Fruit fly (Drosophila melanogaster) whole organism, embryonic: Measurements from ENCODE around the gene dpr7.

Source experiments
- Atf-2 ChIP-seq: fragments of 200-800 bp; sonication (Bioruptor generic); optimal IDR thresholded peaks from 2 replicates; lab custom pipeline; 2016; ENCODE audit warnings: missing biosample characterization, missing genetic modification characterization
- B-H2 ChIP-seq: fragments of 200-800 bp; sonication (Bioruptor generic); optimal IDR thresholded peaks from 2 replicates; lab custom pipeline; 2018; ENCODE audit warnings: missing biosample characterization, mild to moderate bottlenecking, missing genetic modification characterization
- CG10543 ChIP-seq: fragments of 200-800 bp; sonication (Bioruptor generic); optimal IDR thresholded peaks from 3 replicates; lab custom pipeline; 2017; ENCODE audit warnings: missing biosample characterization, mild to moderate bottlenecking, missing genetic modification characterization, moderate library complexity
- CG11695 ChIP-seq: fragments of 200-800 bp; sonication (Bioruptor generic); IDR thresholded peaks from 3 replicates; pipeline ENCODE4 v1.3.6; 2022; ENCODE audit warnings: missing biosample characterization, missing genetic modification characterization
- CG11723 ChIP-seq: fragments of 200-800 bp; sonication (Bioruptor generic); optimal IDR thresholded peaks from 2 replicates; lab custom pipeline; 2017; ENCODE audit warnings: missing biosample characterization, mild to moderate bottlenecking, missing genetic modification characterization
- CG13894 ChIP-seq: fragments of 200-800 bp; sonication (Bioruptor generic); optimal IDR thresholded peaks from 3 replicates; lab custom pipeline; 2018; ENCODE audit warnings: missing biosample characterization, mild to moderate bottlenecking, missing genetic modification characterization, moderate library complexity
- CG14441 ChIP-seq: fragments of 200-800 bp; sonication (Bioruptor generic); IDR thresholded peaks from 2 replicates; pipeline ENCODE4 v1.3.6; 2022; ENCODE audit warnings: missing biosample characterization, missing genetic modification characterization
- CG15011 ChIP-seq: fragments of 200-800 bp; sonication (Bioruptor generic); optimal IDR thresholded peaks from 3 replicates; lab custom pipeline; 2018; ENCODE audit warnings: missing biosample characterization, mild to moderate bottlenecking, missing genetic modification characterization
- CG1602 ChIP-seq: fragments of 200-800 bp; sonication (Bioruptor generic); optimal IDR thresholded peaks from 3 replicates; lab custom pipeline; 2016; ENCODE audit warnings: missing biosample characterization, missing genetic modification characterization
- CG17186 ChIP-seq: fragments of 200-800 bp; sonication (Bioruptor generic); optimal IDR thresholded peaks from 3 replicates; lab custom pipeline; 2017; ENCODE audit warnings: missing biosample characterization, missing genetic modification reagents, missing genetic modification characterization
- CG18262 ChIP-seq: fragments of 200-800 bp; optimal IDR thresholded peaks from 3 replicates; lab custom pipeline; 2019; ENCODE audit warnings: missing biosample characterization, mild to moderate bottlenecking, missing genetic modification characterization, moderate library complexity
- CG2116 ChIP-seq: fragments of 200-800 bp; sonication (Bioruptor generic); optimal IDR thresholded peaks from 3 replicates; lab custom pipeline; 2018; ENCODE audit warnings: missing biosample characterization, mild to moderate bottlenecking, missing genetic modification characterization
- CG2199 ChIP-seq: fragments of 200-800 bp; sonication (Bioruptor generic); IDR thresholded peaks from 3 replicates; pipeline ENCODE4 v1.3.6; 2022; ENCODE audit warnings: missing biosample characterization, missing genetic modification characterization
- CG2875 ChIP-seq: fragments of 200-800 bp; sonication (Bioruptor generic); optimal IDR thresholded peaks from 2 replicates; lab custom pipeline; 2017; ENCODE audit warnings: missing biosample characterization, mild to moderate bottlenecking, missing genetic modification characterization, missing genetic modification reagents
- CG30020 ChIP-seq: fragments of 200-800 bp; optimal IDR thresholded peaks from 2 replicates; lab custom pipeline; 2019; ENCODE audit warnings: missing biosample characterization, mild to moderate bottlenecking, missing genetic modification characterization, moderate library complexity
- CG33557 ChIP-seq: fragments of 200-800 bp; sonication (Bioruptor generic); optimal IDR thresholded peaks from 2 replicates; lab custom pipeline; 2019; ENCODE audit warnings: missing biosample characterization, mild to moderate bottlenecking, missing genetic modification characterization, moderate library complexity
- CG3407 ChIP-seq: fragments of 200-800 bp; sonication (Bioruptor generic); optimal IDR thresholded peaks from 2 replicates; lab custom pipeline; 2018; ENCODE audit warnings: missing biosample characterization, mild to moderate bottlenecking, missing genetic modification characterization
- CG34376 ChIP-seq: fragments of 200-800 bp; sonication (Bioruptor generic); optimal IDR thresholded peaks from 2 replicates; lab custom pipeline; 2018; ENCODE audit warnings: missing biosample characterization, mild to moderate bottlenecking, missing genetic modification characterization
- CG3838 ChIP-seq: fragments of 200-800 bp; sonication (Bioruptor generic); optimal IDR thresholded peaks from 3 replicates; lab custom pipeline; 2016; ENCODE audit warnings: missing biosample characterization, missing genetic modification characterization
- CG4328 ChIP-seq: fragments of 200-800 bp; sonication (Bioruptor generic); optimal IDR thresholded peaks from 3 replicates; lab custom pipeline; 2017; ENCODE audit warnings: missing biosample characterization, missing genetic modification reagents, missing genetic modification characterization
- CG4424 ChIP-seq: fragments of 200-800 bp; sonication (Bioruptor generic); optimal IDR thresholded peaks from 3 replicates; lab custom pipeline; 2016; ENCODE audit warnings: missing biosample characterization, missing genetic modification characterization
- CG6654 ChIP-seq: fragments of 200-800 bp; sonication (Bioruptor generic); optimal IDR thresholded peaks from 2 replicates; lab custom pipeline; 2017; ENCODE audit warnings: missing biosample characterization, mild to moderate bottlenecking, missing genetic modification characterization
- CG6813 ChIP-seq: fragments of 200-800 bp; sonication (Bioruptor generic); optimal IDR thresholded peaks from 2 replicates; lab custom pipeline; 2017; ENCODE audit warnings: missing biosample characterization, missing genetic modification characterization, mild to moderate bottlenecking, moderate library complexity, missing genetic modification reagents
- CG7745 ChIP-seq: fragments of 200-800 bp; sonication (Bioruptor generic); optimal IDR thresholded peaks from 2 replicates; lab custom pipeline; 2018; ENCODE audit warnings: missing biosample characterization, mild to moderate bottlenecking, missing genetic modification characterization, moderate library complexity
- CG8359 ChIP-seq: fragments of 200-800 bp; sonication (Bioruptor generic); optimal IDR thresholded peaks from 2 replicates; lab custom pipeline; 2017; ENCODE audit warnings: missing biosample characterization, mild to moderate bottlenecking, missing genetic modification characterization, borderline replicate concordance
- CG8388 ChIP-seq: fragments of 200-800 bp; sonication (Bioruptor generic); optimal IDR thresholded peaks from 2 replicates; lab custom pipeline; 2019; ENCODE audit warnings: missing biosample characterization, mild to moderate bottlenecking, missing genetic modification characterization, moderate library complexity
- CHES-1-like ChIP-seq: fragments of 200-800 bp; sonication (Bioruptor generic); optimal IDR thresholded peaks from 2 replicates; lab custom pipeline; 2016; ENCODE audit warnings: missing biosample characterization, missing genetic modification characterization
- CrebB ChIP-seq: fragments of 200-800 bp; sonication (Bioruptor generic); optimal IDR thresholded peaks from 3 replicates; lab custom pipeline; 2018; ENCODE audit warnings: missing biosample characterization, mild to moderate bottlenecking, missing genetic modification characterization
- Dp ChIP-seq: fragments of 200-800 bp; sonication (Bioruptor generic); optimal IDR thresholded peaks from 2 replicates; lab custom pipeline; 2018; ENCODE audit warnings: missing biosample characterization, mild to moderate bottlenecking, missing genetic modification characterization, moderate library complexity
- Fer1 ChIP-seq: fragments of 200-800 bp; sonication (Bioruptor generic); optimal IDR thresholded peaks from 2 replicates; lab custom pipeline; 2017; ENCODE audit warnings: missing biosample characterization, mild to moderate bottlenecking, missing genetic modification characterization
- MESR4 ChIP-seq: fragments of 200-800 bp; sonication (Bioruptor generic); optimal IDR thresholded peaks from 2 replicates; lab custom pipeline; 2018; ENCODE audit warnings: missing biosample characterization, mild to moderate bottlenecking, missing genetic modification characterization, moderate library complexity
- Max ChIP-seq: fragments of 200-800 bp; sonication (Bioruptor generic); optimal IDR thresholded peaks from 2 replicates; lab custom pipeline; 2016; ENCODE audit warnings: missing biosample characterization, mild to moderate bottlenecking, missing genetic modification characterization
- Med ChIP-seq: fragments of 200-800 bp; sonication (Bioruptor generic); peaks from one replicate; lab custom pipeline; 2016; ENCODE audit warnings: missing biosample characterization, missing genetic modification characterization, mild to moderate bottlenecking, inconsistent platforms, moderate library complexity
- Side ChIP-seq: fragments of 200-800 bp; sonication (Bioruptor generic); optimal IDR thresholded peaks from 2 replicates; lab custom pipeline; 2016; ENCODE audit warnings: missing biosample characterization, missing genetic modification characterization
- Tbp ChIP-seq: fragments of >200 bp; optimal IDR thresholded peaks from 2 replicates; lab custom pipeline; 2018; ENCODE audit warnings: missing biosample characterization, missing genetic modification characterization
- cg ChIP-seq: fragments of 200-800 bp; sonication (Bioruptor generic); optimal IDR thresholded peaks from 3 replicates; lab custom pipeline; 2019; ENCODE audit warnings: missing biosample characterization, mild to moderate bottlenecking, missing genetic modification characterization, moderate library complexity
- eve ChIP-seq, 2 experiments: fragments of >200 bp; optimal IDR thresholded peaks; 2 replicates each; lab custom pipeline; 2017; ENCODE audit warnings: missing biosample characterization in 2 of 2, missing genetic modification characterization in 2 of 2
- fd102C ChIP-seq: fragments of 200-800 bp; sonication (Bioruptor generic); optimal IDR thresholded peaks from 2 replicates; lab custom pipeline; 2018; ENCODE audit warnings: missing biosample characterization, mild to moderate bottlenecking, missing genetic modification characterization, moderate library complexity
- gem ChIP-seq: fragments of 200-800 bp; sonication (Bioruptor generic); optimal IDR thresholded peaks from 2 replicates; lab custom pipeline; 2019; ENCODE audit warnings: missing biosample characterization, mild to moderate bottlenecking, missing genetic modification characterization, moderate library complexity
- gt ChIP-seq: fragments of 200-800 bp; sonication (Bioruptor generic); IDR thresholded peaks from 2 replicates; pipeline ENCODE4 v1.3.6; 2022; ENCODE audit warnings: missing biosample characterization, missing genetic modification characterization
- hb ChIP-seq: fragments of 200-800 bp; sonication (Bioruptor generic); IDR thresholded peaks from 3 replicates; pipeline ENCODE4 v1.3.6; 2022; ENCODE audit warnings: missing biosample characterization, missing genetic modification characterization; ENCODE audit not compliant: partially characterized antibody
- jigr1 ChIP-seq: fragments of 200-800 bp; sonication (Bioruptor generic); IDR thresholded peaks from 3 replicates; pipeline ENCODE4 v1.3.6; 2022; ENCODE audit warnings: missing biosample characterization, missing genetic modification characterization
- nom ChIP-seq: fragments of 200-800 bp; sonication (Bioruptor generic); optimal IDR thresholded peaks from 2 replicates; lab custom pipeline; 2017; ENCODE audit warnings: missing biosample characterization, missing genetic modification characterization, mild to moderate bottlenecking, moderate library complexity, missing genetic modification reagents
- sc ChIP-seq, 3 experiments: fragments of >200 bp in 2 of 3; fragments of 200-800 bp in 1 of 3; sonication (Bioruptor generic) in 1 of 3; optimal IDR thresholded peaks; 2 replicates in 2 of 3; 3 replicates in 1 of 3; lab custom pipeline; 2017; ENCODE audit warnings: mild to moderate bottlenecking in 1 of 3, missing biosample characterization in 1 of 3, missing genetic modification characterization in 1 of 3, missing genetic modification reagents in 1 of 3
- sr ChIP-seq: fragments of 200-800 bp; sonication (Bioruptor generic); IDR thresholded peaks from 3 replicates; pipeline ENCODE4 v1.3.6; 2022; ENCODE audit warnings: missing biosample characterization, missing genetic modification characterization
- sug ChIP-seq: fragments of 200-800 bp; optimal IDR thresholded peaks from 2 replicates; lab custom pipeline; 2019; ENCODE audit warnings: missing biosample characterization, mild to moderate bottlenecking, missing genetic modification characterization, moderate library complexity
- toy ChIP-seq: fragments of 200-800 bp; sonication (Bioruptor generic); IDR thresholded peaks from 2 replicates; pipeline ENCODE4 v1.3.6; 2022; ENCODE audit warnings: missing biosample characterization, missing genetic modification characterization
- twi ChIP-seq: fragments of 200-800 bp; optimal IDR thresholded peaks from 2 replicates; lab custom pipeline; 2019; ENCODE audit warnings: missing biosample characterization, mild to moderate bottlenecking, missing genetic modification characterization, moderate library complexity

The dpr7 gene

DNA sequence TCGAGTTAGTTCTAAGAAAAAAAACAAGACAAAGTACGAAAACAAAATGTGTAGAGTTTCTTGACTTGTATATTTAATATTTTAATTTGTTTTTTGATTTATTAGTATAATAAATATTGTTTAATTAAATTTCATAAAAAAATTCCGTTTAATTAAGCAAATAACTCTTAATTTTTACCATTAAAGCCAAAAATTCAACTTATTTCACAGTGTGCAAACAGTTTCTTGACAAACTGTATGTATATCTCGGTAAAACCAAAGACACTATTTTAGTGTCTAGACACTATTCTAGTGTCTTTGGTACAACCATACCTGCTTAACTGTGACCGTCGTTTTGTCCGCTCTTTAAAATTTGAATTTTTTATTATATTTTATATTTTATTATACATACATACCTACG lies 26.4 kb downstream of the dpr7 start:
- 0 out of 3 replicates have a peak, but pooled peaks have one; percentile 7 for TF ChIP-seq CG11695 (GFP tag; lab: Robert Waterston, UW)
- no peak for TF ChIP-seq Med
- peak; percentile 28 for TF ChIP-seq gem (tag; lab: Kevin White, UChicago)
- TF ChIP-seq CG8388 (GFP tag; lab: Kevin White, UChicago) = peak; percentile 98
- TF ChIP-seq CG2199 = 0 out of 3 replicates have a peak, but pooled peaks have one; percentile 23

dm6 chr4:225824-226223 lies 27.3 kb downstream of the dpr7 start:
- TF ChIP-seq CG8359 (GFP tag; lab: Kevin White, UChicago) = peak; percentile 29
- TF ChIP-seq Atf-2 (GFP tag; lab: Kevin White, UChicago) = peak; percentile 8
- peak; percentile 68 for TF ChIP-seq CG6813 (GFP tag; lab: Kevin White, UChicago)
- TF ChIP-seq CrebB = peak; percentile 49
- peak; percentile 48 for TF ChIP-seq CG2875 (GFP tag; lab: Kevin White, UChicago)
- TF ChIP-seq toy = no peak
- TF ChIP-seq fd102C (GFP tag; lab: Kevin White, UChicago) = peak; percentile 78
- peak; percentile 4 for TF ChIP-seq CG3838 (GFP tag; lab: Kevin White, UChicago)
- peak; percentile 44 for TF ChIP-seq Fer1 (GFP tag; lab: Kevin White, UChicago)
- TF ChIP-seq CG30020 (tag; lab: Kevin White, UChicago) = peak; percentile 71
- TF ChIP-seq CG4328 (GFP tag; lab: Kevin White, UChicago) = peak; percentile 53
- TF ChIP-seq CG33557 (GFP tag; lab: Kevin White, UChicago) = peak; percentile 75
- no peak for TF ChIP-seq CG1602 (GFP tag; lab: Kevin White, UChicago)
- TF ChIP-seq CG11723 (GFP tag; lab: Kevin White, UChicago) = peak; percentile 24
- peak; percentile 33 for TF ChIP-seq nom
- TF ChIP-seq gem (tag; lab: Kevin White, UChicago) = peak; percentile 31
- no peak for TF ChIP-seq Tbp (GFP tag; lab: Kevin White, UChicago)
- no peak for TF ChIP-seq CG6654 (GFP tag; lab: Kevin White, UChicago)
- TF ChIP-seq cg (GFP tag; lab: Kevin White, UChicago) = peak; percentile 66
- TF ChIP-seq gt (GFP tag; lab: Robert Waterston, UW) = no peak
- TF ChIP-seq eve (GFP tag; optimal IDR thresholded peaks at IDR 0.05; lab: Kevin White, UChicago) = peak in 1 of 2 experiments; percentile 82
- TF ChIP-seq B-H2 (GFP tag; lab: Kevin White, UChicago) = peak; percentile 5
- TF ChIP-seq Side (GFP tag; lab: Kevin White, UChicago) = peak; percentile 20
- no peak for TF ChIP-seq sc (optimal IDR thresholded peaks at IDR 0.05; lab: Kevin White, UChicago)
- peak; percentile 28 for TF ChIP-seq sc (GFP tag; optimal IDR thresholded peaks at IDR 0.05; lab: Kevin White, UChicago)
- peak; percentile 38 for TF ChIP-seq sug (tag; lab: Kevin White, UChicago)
- peak; percentile 27 for TF ChIP-seq CG4424 (GFP tag; lab: Kevin White, UChicago)
- TF ChIP-seq CG2116 (GFP tag; lab: Kevin White, UChicago) = peak; percentile 46
- TF ChIP-seq CG18262 (tag; lab: Kevin White, UChicago) = peak; percentile 48
- TF ChIP-seq CG13894 (tag; lab: Kevin White, UChicago) = peak; percentile 26
- no peak for TF ChIP-seq jigr1 (GFP tag; lab: Robert Waterston, UW)
- TF ChIP-seq CG17186 (GFP tag; lab: Kevin White, UChicago) = no peak
- peak; percentile 51 for TF ChIP-seq CG7745 (tag; lab: Kevin White, UChicago)
- peak; percentile 82 for TF ChIP-seq twi (tag; lab: Kevin White, UChicago)
- peak; percentile 5 for TF ChIP-seq CHES-1-like (GFP tag; lab: Kevin White, UChicago)
- peak; percentile 34 for TF ChIP-seq CG15011 (GFP tag; lab: Kevin White, UChicago)
- TF ChIP-seq CG3407 = peak; percentile 32
- TF ChIP-seq CG34376 = peak; percentile 5
- peak; percentile 11 for TF ChIP-seq MESR4 (GFP tag; lab: Kevin White, UChicago)
- TF ChIP-seq CG10543 = peak; percentile 39
- no peak for TF ChIP-seq hb
- no peak for TF ChIP-seq sr (GFP tag; lab: Robert Waterston, UW)
- TF ChIP-seq CG14441 (GFP tag; lab: Robert Waterston, UW) = no peak
- TF ChIP-seq Max (GFP tag; lab: Kevin White, UChicago) = peak; percentile 8
- no peak for TF ChIP-seq Dp (GFP tag; lab: Kevin White, UChicago)
